Worm (Caenorhabditis elegans) whole organism, L2 larva: ENCODE measurements around the gene dnpp-1.

Experiments
- C34F6.9 ChIP-seq: fragments of 150-350 bp; optimal IDR thresholded peaks from 2 replicates; lab custom pipeline; 2014; ENCODE audit warnings: missing biosample characterization, missing genetic modification characterization
- F13H6.1 ChIP-seq: sonication (generic microtip); optimal IDR thresholded peaks from 2 replicates; lab custom pipeline; 2016; ENCODE audit warnings: missing genetic modification characterization, missing compliant biosample characterization
- ZK546.5 ChIP-seq: sonication (generic microtip); optimal IDR thresholded peaks from 2 replicates; lab custom pipeline; 2017; ENCODE audit warnings: missing biosample characterization, missing genetic modification characterization
- alr-1 ChIP-seq: fragments of 150-350 bp; optimal IDR thresholded peaks from 2 replicates; lab custom pipeline; 2014; ENCODE audit warnings: missing biosample characterization, missing genetic modification characterization
- aly-2 ChIP-seq: fragments of 150-350 bp; optimal IDR thresholded peaks from 2 replicates; lab custom pipeline; 2014; ENCODE audit warnings: missing biosample characterization, missing genetic modification characterization
- ama-1 ChIP-seq: fragments of 150-350 bp; optimal IDR thresholded peaks from 2 replicates; lab custom pipeline; 2018; ENCODE audit warnings: inconsistent platforms
- blmp-1 ChIP-seq: sonication (generic microtip); optimal IDR thresholded peaks from 2 replicates; lab custom pipeline; 2017; ENCODE audit warnings: missing genetic modification characterization, mild to moderate bottlenecking, missing compliant biosample characterization, antibody characterized with exemption, moderate library complexity; ENCODE audit not compliant: insufficient read depth
- ceh-16 ChIP-seq: fragments of 150-350 bp; optimal IDR thresholded peaks from 2 replicates; lab custom pipeline; 2014; ENCODE audit warnings: missing biosample characterization, missing genetic modification characterization
- crh-2 ChIP-seq: sonication (generic microtip); optimal IDR thresholded peaks from 2 replicates; lab custom pipeline; 2017; ENCODE audit warnings: missing biosample characterization, missing genetic modification characterization
- dmd-4 ChIP-seq: sonication (generic microtip); optimal IDR thresholded peaks from 2 replicates; lab custom pipeline; 2017; ENCODE audit warnings: missing biosample characterization, missing genetic modification characterization
- egl-27 ChIP-seq: sonication (generic microtip); optimal IDR thresholded peaks from 3 replicates; lab custom pipeline; 2017; ENCODE audit warnings: missing biosample characterization, missing genetic modification reagents, missing genetic modification characterization
- elt-3 ChIP-seq: sonication (generic microtip); optimal IDR thresholded peaks from 2 replicates; lab custom pipeline; 2017; ENCODE audit warnings: missing biosample characterization, missing genetic modification characterization
- fos-1 ChIP-seq: fragments of 150-350 bp; optimal IDR thresholded peaks from 2 replicates; lab custom pipeline; 2014; ENCODE audit warnings: missing biosample characterization, missing genetic modification characterization
- gmeb-1 ChIP-seq: fragments of 150-350 bp; optimal IDR thresholded peaks from 2 replicates; lab custom pipeline; 2014; ENCODE audit warnings: missing biosample characterization, missing genetic modification characterization
- lin-11 ChIP-seq: fragments of 150-350 bp; sonication (generic microtip); optimal IDR thresholded peaks from 2 replicates; lab custom pipeline; 2014; ENCODE audit warnings: missing biosample characterization, missing genetic modification characterization, inconsistent platforms, mixed read lengths
- lin-39 ChIP-seq: fragments of 150-350 bp; optimal IDR thresholded peaks from 2 replicates; lab custom pipeline; 2014; ENCODE audit warnings: missing biosample characterization, missing genetic modification reagents, missing genetic modification characterization
- lsy-2 ChIP-seq, 2 experiments: fragments of 150-350 bp in 1 of 2; sonication (generic microtip) in 1 of 2; optimal IDR thresholded peaks; 2 replicates each; lab custom pipeline; 2014 to 2017; ENCODE audit warnings: missing biosample characterization in 2 of 2, missing genetic modification characterization in 2 of 2
- mdl-1 ChIP-seq, 2 experiments: fragments of 150-350 bp in 1 of 2; sonication (generic microtip) in 1 of 2; optimal IDR thresholded peaks; 2 replicates each; lab custom pipeline; 2017; ENCODE audit warnings: missing biosample characterization in 2 of 2, missing genetic modification characterization in 2 of 2
- nhr-10 ChIP-seq: sonication (generic microtip); optimal IDR thresholded peaks from 2 replicates; lab custom pipeline; 2017; ENCODE audit warnings: missing biosample characterization, missing genetic modification characterization
- nhr-11 ChIP-seq: fragments of 150-350 bp; optimal IDR thresholded peaks from 2 replicates; lab custom pipeline; 2014; ENCODE audit warnings: missing biosample characterization, missing genetic modification characterization
- nhr-12 ChIP-seq: fragments of 150-350 bp; optimal IDR thresholded peaks from 2 replicates; lab custom pipeline; 2014; ENCODE audit warnings: missing biosample characterization, missing genetic modification characterization
- nhr-129 ChIP-seq: fragments of 150-350 bp; optimal IDR thresholded peaks from 2 replicates; lab custom pipeline; 2014; ENCODE audit warnings: missing biosample characterization, missing genetic modification characterization
- nhr-21 ChIP-seq: fragments of 150-350 bp; optimal IDR thresholded peaks from 2 replicates; lab custom pipeline; 2014; ENCODE audit warnings: missing biosample characterization, missing genetic modification characterization
- nhr-237 ChIP-seq: fragments of 150-350 bp; optimal IDR thresholded peaks from 2 replicates; lab custom pipeline; 2014; ENCODE audit warnings: missing biosample characterization, missing genetic modification characterization
- nhr-25 ChIP-seq: fragments of 150-350 bp; sonication (generic microtip); optimal IDR thresholded peaks from 3 replicates; lab custom pipeline; 2014; ENCODE audit warnings: missing biosample characterization, missing genetic modification characterization
- sem-4 ChIP-seq: fragments of 150-350 bp; optimal IDR thresholded peaks from 2 replicates; lab custom pipeline; 2014; ENCODE audit warnings: missing biosample characterization, missing genetic modification reagents, missing genetic modification characterization
- sma-3 ChIP-seq: sonication (generic microtip); optimal IDR thresholded peaks from 2 replicates; lab custom pipeline; 2016; ENCODE audit warnings: missing genetic modification reagents, missing genetic modification characterization, missing compliant biosample characterization
- sma-9 ChIP-seq, 2 experiments: fragments of 150-350 bp in 1 of 2; sonication (generic microtip) in 1 of 2; optimal IDR thresholded peaks; 2 replicates each; lab custom pipeline; 2014 to 2016; ENCODE audit warnings: missing genetic modification characterization in 2 of 2, mild to moderate bottlenecking in 1 of 2, missing biosample characterization in 1 of 2, missing compliant biosample characterization in 1 of 2, missing genetic modification reagents in 1 of 2, moderate library complexity in 1 of 2
- unc-55 ChIP-seq: fragments of 150-350 bp; sonication (generic microtip); optimal IDR thresholded peaks from 3 replicates; lab custom pipeline; 2014; ENCODE audit warnings: missing biosample characterization, missing genetic modification reagents, missing genetic modification characterization
- zag-1 ChIP-seq: fragments of 150-350 bp; optimal IDR thresholded peaks from 2 replicates; lab custom pipeline; 2014; ENCODE audit warnings: missing biosample characterization, missing genetic modification characterization
- ztf-1 ChIP-seq: fragments of 200-800 bp; sonication (Bioruptor generic); conservative IDR thresholded peaks from 2 replicates; pipeline ENCODE4 v1.3.6; 2022; ENCODE audit warnings: missing genetic modification characterization, missing compliant biosample characterization
- ztf-4 ChIP-seq: fragments of 150-350 bp; optimal IDR thresholded peaks from 2 replicates; lab custom pipeline; 2014; ENCODE audit warnings: missing biosample characterization, missing genetic modification characterization

Gene dnpp-1

ce11 chrIII:5845483-5845882 is 18.1 kb downstream of the dnpp-1 start (continued):
- peak; percentile 85 for TF ChIP-seq egl-27 (tag; lab: Kevin White, UChicago)
- TF ChIP-seq zag-1 (tag; lab: Kevin White, UChicago), result peak; percentile 94
- no peak for TF ChIP-seq dmd-4 (tag; lab: Kevin White, UChicago)
- TF ChIP-seq alr-1 (tag; lab: Kevin White, UChicago), result no peak
- TF ChIP-seq crh-2, result peak; percentile 82
- TF ChIP-seq elt-3, result no peak
- peak; percentile 76 for TF ChIP-seq F13H6.1 (tag; lab: Kevin White, UChicago)
- TF ChIP-seq fos-1, result no peak
- no peak for TF ChIP-seq sma-3 (GFP tag; lab: Kevin White, UChicago)
- no peak for TF ChIP-seq ZK546.5 (tag; lab: Kevin White, UChicago)
- TF ChIP-seq nhr-11 (tag; lab: Kevin White, UChicago), result no peak
- no peak for TF ChIP-seq aly-2 (tag; lab: Kevin White, UChicago)

DNA sequence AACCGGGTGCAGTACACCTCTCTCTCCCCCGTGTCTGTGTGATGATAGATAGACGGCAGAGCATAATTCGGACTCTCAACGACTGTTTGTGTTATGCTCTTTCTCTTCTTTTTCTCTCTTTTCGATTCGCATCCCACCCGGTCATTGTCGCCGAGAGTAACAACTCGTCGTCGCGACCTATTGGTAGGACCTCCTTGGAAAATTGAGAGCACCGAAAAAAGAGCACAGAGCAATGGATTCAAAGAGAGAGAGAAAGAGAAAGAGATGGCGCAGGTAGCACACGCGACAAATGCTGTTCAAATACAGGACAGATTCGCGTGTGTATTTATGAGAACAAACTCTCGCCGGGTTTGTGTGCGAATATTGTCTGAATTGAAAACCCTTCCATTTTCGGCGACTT is 19.9 kb downstream of the dnpp-1 start:
- TF ChIP-seq nhr-10, result no peak
- no peak for TF ChIP-seq nhr-12 (tag; lab: Kevin White, UChicago)
- no peak for TF ChIP-seq ztf-1 (GFP tag; lab: Robert Waterston, UW)
- peak in 1 of 2 experiments; percentile 18 for TF ChIP-seq mdl-1 (tag; optimal IDR thresholded peaks at IDR 0.05; lab: Kevin White, UChicago)
- peak; percentile 62 for TF ChIP-seq F13H6.1 (tag; lab: Kevin White, UChicago)
- TF ChIP-seq lin-39, result no peak
- peak; percentile 70 for TF ChIP-seq nhr-129 (tag; lab: Kevin White, UChicago)
- TF ChIP-seq elt-3, result no peak
- peak in 1 of 2 experiments; percentile 8 for TF ChIP-seq lsy-2 (tag; optimal IDR thresholded peaks at IDR 0.05; lab: Kevin White, UChicago)
- no peak for TF ChIP-seq crh-2
- TF ChIP-seq, all 48 proteins: peak for 4

DNA sequence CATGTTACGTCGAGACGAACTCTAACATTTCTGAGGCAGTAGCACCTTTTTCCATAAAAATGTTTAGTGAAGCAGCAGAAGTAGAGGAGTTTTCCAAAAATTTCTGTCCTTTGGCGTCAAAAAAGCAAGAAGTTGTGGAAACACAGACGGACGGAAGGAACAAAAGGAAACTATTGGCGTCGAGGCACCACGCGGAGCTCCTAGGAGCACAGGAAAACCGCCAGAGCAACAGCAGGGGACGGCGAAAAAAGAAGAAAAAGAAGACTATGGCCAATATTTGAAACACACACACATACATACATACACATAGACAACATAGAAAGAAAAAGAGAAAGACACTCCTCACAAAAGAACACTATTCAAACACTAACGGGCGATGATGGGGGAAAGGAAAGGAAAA is 20.7 kb downstream of the dnpp-1 start:
- TF ChIP-seq ztf-1 (GFP tag; lab: Robert Waterston, UW), result no peak
- peak; percentile 47 for TF ChIP-seq unc-55 (GFP tag; lab: Kevin White, UChicago)
- peak; percentile 37 for TF ChIP-seq C34F6.9 (tag; lab: Kevin White, UChicago)
- TF ChIP-seq nhr-21, result no peak
- TF ChIP-seq ceh-16, result no peak

DNA sequence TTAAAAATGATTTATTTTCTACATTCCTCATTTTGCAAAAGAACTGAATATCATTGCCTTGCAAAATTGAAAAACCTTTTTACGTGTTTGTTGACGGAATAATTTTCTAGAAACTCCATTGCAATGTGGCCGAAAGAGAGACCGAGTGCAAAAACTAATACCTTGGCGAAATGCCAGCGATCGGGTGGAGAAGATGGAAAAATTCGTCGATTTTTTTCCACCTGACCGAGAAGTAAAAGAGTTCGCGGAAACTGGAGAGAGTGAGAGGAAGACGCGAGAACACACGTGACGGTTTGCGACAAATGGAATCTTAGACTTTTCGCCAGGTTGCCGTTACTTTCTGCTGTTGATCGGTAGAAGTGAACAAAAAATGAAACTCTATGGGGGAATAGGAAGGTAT is 21.9 kb downstream of the dnpp-1 start:
- TF ChIP-seq nhr-25 (tag; lab: Kevin White, UChicago), result peak; percentile 63
- TF ChIP-seq crh-2, result peak; percentile 9
- TF ChIP-seq nhr-129 (tag; lab: Kevin White, UChicago), result peak; percentile 78
- TF ChIP-seq ztf-4 (tag; lab: Kevin White, UChicago), result no peak
- TF ChIP-seq lin-11 (tag; lab: Kevin White, UChicago), result peak; percentile 12
- peak; percentile 39 for TF ChIP-seq sma-3 (GFP tag; lab: Kevin White, UChicago)
- TF ChIP-seq fos-1, result peak; percentile 19
- TF ChIP-seq mdl-1 (tag; optimal IDR thresholded peaks at IDR 0.05; lab: Kevin White, UChicago), result peak; percentile 42 to 63
- peak; percentile 73 for TF ChIP-seq sma-9 (GFP tag; optimal IDR thresholded peaks at IDR 0.05; lab: Kevin White, UChicago)
- TF ChIP-seq sma-9 (tag; optimal IDR thresholded peaks at IDR 0.05; lab: Kevin White, UChicago), result no peak
- peak; percentile 48 for TF ChIP-seq blmp-1
- TF ChIP-seq nhr-21, result peak; percentile 47
- peak; percentile 44 for TF ChIP-seq C34F6.9 (tag; lab: Kevin White, UChicago)
- peak in 1 of 2 experiments; percentile 52 for TF ChIP-seq lsy-2 (tag; optimal IDR thresholded peaks at IDR 0.05; lab: Kevin White, UChicago)
- peak; percentile 25 for TF ChIP-seq F13H6.1 (tag; lab: Kevin White, UChicago)
- no peak for TF ChIP-seq dmd-4 (tag; lab: Kevin White, UChicago)
- TF ChIP-seq nhr-237 (tag; lab: Kevin White, UChicago), result no peak
- peak; percentile 58 for TF ChIP-seq ama-1 (lab: Kevin White, UChicago)
- peak; percentile 32 for TF ChIP-seq gmeb-1 (tag; lab: Kevin White, UChicago)
- TF ChIP-seq lin-39, result no peak
- TF ChIP-seq sem-4 (tag; lab: Kevin White, UChicago), result peak; percentile 37

DNA sequence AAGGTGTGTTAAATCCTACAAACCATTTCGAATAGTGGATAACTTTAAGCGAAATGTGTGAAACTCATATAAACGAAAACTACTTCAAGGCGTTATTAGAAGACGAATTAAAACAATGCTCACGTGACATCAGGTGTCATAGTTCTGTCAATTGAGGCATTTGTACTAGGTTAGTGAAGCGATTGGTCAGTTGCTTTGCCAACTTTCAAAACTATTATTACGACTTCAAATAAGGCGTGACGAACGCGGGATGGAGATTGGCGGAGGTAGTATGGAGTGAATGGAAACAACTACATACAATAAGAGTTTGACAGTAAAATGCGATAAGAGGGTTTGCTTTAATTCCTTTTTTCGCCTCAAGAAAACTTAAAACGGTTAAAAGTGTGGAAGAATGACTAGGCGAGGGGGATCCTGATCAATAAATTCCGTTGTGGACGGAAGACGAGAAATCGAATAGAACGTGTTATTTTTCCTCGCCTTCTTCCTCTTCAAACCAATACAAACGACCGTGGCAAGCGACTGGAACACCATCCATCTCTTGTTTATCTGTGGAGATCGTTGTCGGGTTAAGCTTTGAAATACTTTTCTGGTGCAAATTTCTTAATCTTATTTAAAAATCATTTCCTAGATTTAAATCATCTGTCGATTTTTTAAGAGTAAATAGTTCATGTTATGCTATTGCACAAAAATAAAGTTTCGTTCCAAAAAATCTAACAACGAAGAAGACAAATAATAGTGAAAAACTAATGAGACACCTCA is 22.6 kb downstream of the dnpp-1 start:
- no peak for TF ChIP-seq sma-3 (GFP tag; lab: Kevin White, UChicago)
- TF ChIP-seq gmeb-1 (tag; lab: Kevin White, UChicago), result peak; percentile 28
